Worm (Caenorhabditis elegans): ENCODE measurements around the gene cash-1.

DNA sequence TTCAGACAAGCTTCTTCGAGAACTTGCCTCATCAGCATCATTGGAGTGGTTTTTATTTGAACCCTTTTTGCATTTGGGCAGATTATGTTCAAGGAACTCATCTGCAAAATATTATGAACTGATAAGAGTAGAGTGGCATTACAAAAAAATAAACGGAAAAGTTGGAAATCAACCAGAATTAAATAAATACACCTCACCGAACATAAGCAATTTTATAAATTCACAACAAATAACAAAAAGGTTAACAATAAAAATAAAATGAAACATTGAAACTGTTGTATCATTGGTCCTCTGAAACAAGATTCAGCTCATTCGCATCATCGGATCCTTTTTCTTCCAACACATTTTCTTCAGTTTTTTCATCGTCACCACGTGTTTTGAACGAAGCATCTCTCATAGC is 44.8 kb upstream of the cash-1 start, which contains the start of gene asps-1:
- TF ChIP-seq ztf-3 (GFP tag; optimal IDR thresholded peaks at IDR 0.05), result no peak
- no peak for TF ChIP-seq fkh-3 (tag; optimal IDR thresholded peaks at IDR 0.05)
- TF ChIP-seq pha-4 (tag; optimal IDR thresholded peaks at IDR 0.05), result no peak
- TF ChIP-seq zfh-2 (GFP tag; conservative IDR thresholded peaks at IDR 0.05), result no peak
- TF ChIP-seq dpl-1 (GFP tag; optimal IDR thresholded peaks at IDR 0.05), result no peak
- TF ChIP-seq unc-62 (GFP tag; optimal IDR thresholded peaks at IDR 0.05), result no peak
- TF ChIP-seq F55B11.4 (tag; optimal IDR thresholded peaks at IDR 0.05; ENCODE audit: borderline replicate concordance, insufficient read depth), result no peak
- no peak for TF ChIP-seq ama-1 (optimal IDR thresholded peaks at IDR 0.05)
- no peak for TF ChIP-seq ama-1 (GFP tag; optimal IDR thresholded peaks at IDR 0.05)
- no peak for TF ChIP-seq nfyb-1 (GFP tag; IDR thresholded peaks at IDR 0.05)
- no peak for TF ChIP-seq hmg-20 (GFP tag; IDR thresholded peaks at IDR 0.05)

Measured in whole organism, young adult.